Worm (Caenorhabditis elegans): ENCODE measurements around the gene lrch-1.

DNA sequence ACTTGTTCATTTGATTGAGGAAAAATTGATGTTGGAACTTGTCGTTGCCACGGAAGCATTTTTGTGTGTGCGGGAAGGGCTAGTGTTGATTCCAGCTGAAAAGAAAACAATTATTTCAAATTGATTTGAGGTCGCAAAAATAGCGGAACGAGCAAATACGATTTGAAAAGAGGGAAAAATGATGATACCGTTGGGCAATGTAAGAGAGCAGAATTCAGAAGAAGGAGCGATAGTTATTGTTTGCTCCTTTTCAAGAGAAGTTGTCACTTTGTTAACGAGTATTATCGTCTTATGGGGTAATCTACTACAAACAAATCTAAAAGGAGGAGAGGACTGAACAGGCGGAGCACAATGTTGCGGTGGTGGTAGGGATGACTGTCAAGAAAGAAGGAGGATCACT is 56.0 kb downstream of the lrch-1 start, which contains the start of gene odd-2:
- no peak for TF ChIP-seq him-1 (tag; optimal IDR thresholded peaks at IDR 0.05)
- TF ChIP-seq W03F9.2 (tag; optimal IDR thresholded peaks at IDR 0.05) = no peak
